Fruit fly (Drosophila melanogaster) whole organism, embryonic: Measurements from ENCODE around the gene CG3630.
A peak's percentile ranks its signal among the peaks of the same experiment; 100 is the strongest.

Experiments used
- Aef1 ChIP-seq: fragments of 200-800 bp; sonication (Bioruptor generic); IDR thresholded peaks from 3 replicates; pipeline ENCODE4 v1.3.6; 2022; ENCODE audit warnings: missing biosample characterization, missing genetic modification characterization
- B-H1 ChIP-seq: fragments of 200-800 bp; sonication (Bioruptor generic); IDR thresholded peaks from 3 replicates; pipeline ENCODE4 v1.3.6; 2022; ENCODE audit warnings: missing biosample characterization, missing genetic modification characterization
- CG10209 ChIP-seq: fragments of 200-800 bp; sonication (Bioruptor generic); optimal IDR thresholded peaks from 3 replicates; lab custom pipeline; 2017; ENCODE audit warnings: missing biosample characterization, mild to moderate bottlenecking, missing genetic modification characterization, missing genetic modification reagents
- CG10543 ChIP-seq: fragments of 200-800 bp; sonication (Bioruptor generic); optimal IDR thresholded peaks from 3 replicates; lab custom pipeline; 2017; ENCODE audit warnings: missing biosample characterization, mild to moderate bottlenecking, missing genetic modification characterization, moderate library complexity
- CG10565 ChIP-seq: fragments of 200-800 bp; sonication (Bioruptor generic); optimal IDR thresholded peaks from 3 replicates; lab custom pipeline; 2016; ENCODE audit warnings: missing biosample characterization, mild to moderate bottlenecking, missing genetic modification characterization
- CG10979 ChIP-seq: fragments of 200-800 bp; sonication (Bioruptor generic); optimal IDR thresholded peaks from 2 replicates; lab custom pipeline; 2018; ENCODE audit warnings: missing biosample characterization, mild to moderate bottlenecking, missing genetic modification characterization, moderate library complexity
- CG12155 ChIP-seq: fragments of 200-800 bp; sonication (Bioruptor generic); optimal IDR thresholded peaks from 3 replicates; lab custom pipeline; 2016; ENCODE audit warnings: missing biosample characterization, missing genetic modification characterization
- CG13624 ChIP-seq: fragments of 200-800 bp; sonication (Bioruptor generic); optimal IDR thresholded peaks from 2 replicates; lab custom pipeline; 2016; ENCODE audit warnings: missing biosample characterization, missing genetic modification characterization
- CG17186 ChIP-seq: fragments of 200-800 bp; sonication (Bioruptor generic); optimal IDR thresholded peaks from 3 replicates; lab custom pipeline; 2017; ENCODE audit warnings: missing biosample characterization, missing genetic modification reagents, missing genetic modification characterization
- CG3726 ChIP-seq: fragments of 200-800 bp; sonication (Bioruptor generic); IDR thresholded peaks from 3 replicates; pipeline ENCODE4, ENCODE4 v1.3.6; 2022; ENCODE audit warnings: missing biosample characterization, missing genetic modification characterization
- CG3838 ChIP-seq: fragments of 200-800 bp; sonication (Bioruptor generic); optimal IDR thresholded peaks from 3 replicates; lab custom pipeline; 2016; ENCODE audit warnings: missing biosample characterization, missing genetic modification characterization
- CG3847 ChIP-seq: fragments of 200-800 bp; sonication (Bioruptor generic); IDR thresholded peaks from 2 replicates; pipeline ENCODE4 v1.3.6; 2022; ENCODE audit warnings: missing biosample characterization, missing genetic modification characterization
- CG42726 ChIP-seq: fragments of 200-800 bp; sonication (Bioruptor generic); IDR thresholded peaks from 2 replicates; pipeline ENCODE4 v1.3.6; 2022; ENCODE audit warnings: missing biosample characterization, missing genetic modification characterization; ENCODE audit not compliant: partially characterized antibody
- CG5953 ChIP-seq: fragments of 200-800 bp; sonication (Bioruptor generic); IDR thresholded peaks from 2 replicates; pipeline ENCODE4 v1.3.6; 2022; ENCODE audit warnings: missing biosample characterization, missing genetic modification characterization
- CG8765 ChIP-seq: fragments of 200-800 bp; sonication (Bioruptor generic); IDR thresholded peaks from 2 replicates; pipeline ENCODE4 v1.3.6; 2022; ENCODE audit warnings: missing biosample characterization, missing genetic modification characterization
- CG8924 ChIP-seq: fragments of 200-800 bp; optimal IDR thresholded peaks from 3 replicates; lab custom pipeline; 2019; ENCODE audit warnings: missing biosample characterization, mild to moderate bottlenecking, missing genetic modification characterization, moderate library complexity
- CG8944 ChIP-seq: fragments of 200-800 bp; sonication (Bioruptor generic); optimal IDR thresholded peaks from 3 replicates; lab custom pipeline; 2016; ENCODE audit warnings: missing biosample characterization, missing genetic modification characterization
- D19A ChIP-seq: fragments of 200-800 bp; optimal IDR thresholded peaks from 3 replicates; lab custom pipeline; 2019; ENCODE audit warnings: missing biosample characterization, mild to moderate bottlenecking, missing genetic modification characterization, moderate library complexity
- Dbx ChIP-seq: fragments of 200-800 bp; sonication (Bioruptor generic); IDR thresholded peaks from 3 replicates; pipeline ENCODE4 v1.3.6; 2022; ENCODE audit warnings: missing biosample characterization, missing genetic modification characterization
- Dip2 ChIP-seq: fragments of 200-800 bp; sonication (Bioruptor generic); IDR thresholded peaks from 2 replicates; pipeline ENCODE4 v1.3.6; 2022; ENCODE audit warnings: missing biosample characterization, missing genetic modification characterization
- Dll ChIP-seq: fragments of 200-800 bp; sonication (Bioruptor generic); IDR thresholded peaks from 4 replicates; pipeline ENCODE4 v1.3.6; 2022; ENCODE audit warnings: missing biosample characterization, missing genetic modification characterization; ENCODE audit not compliant: partially characterized antibody
- Elba2 ChIP-seq: fragments of 200-800 bp; sonication (Bioruptor generic); optimal IDR thresholded peaks from 3 replicates; lab custom pipeline; 2016; ENCODE audit warnings: missing biosample characterization, missing genetic modification characterization
- HHEX ChIP-seq: fragments of 200-800 bp; sonication (Bioruptor generic); optimal IDR thresholded peaks from 3 replicates; lab custom pipeline; 2017; ENCODE audit warnings: missing biosample characterization, mild to moderate bottlenecking, missing genetic modification characterization, missing genetic modification reagents
- Hr39 ChIP-seq: fragments of >200 bp; optimal IDR thresholded peaks from 2 replicates; lab custom pipeline; 2017
- Hsf ChIP-seq: fragments of 200-800 bp; sonication (Bioruptor generic); optimal IDR thresholded peaks from 3 replicates; lab custom pipeline; 2016; ENCODE audit warnings: missing biosample characterization, missing genetic modification characterization
- MESR4 ChIP-seq: fragments of 200-800 bp; sonication (Bioruptor generic); optimal IDR thresholded peaks from 2 replicates; lab custom pipeline; 2018; ENCODE audit warnings: missing biosample characterization, mild to moderate bottlenecking, missing genetic modification characterization, moderate library complexity
- Optix ChIP-seq: fragments of 200-800 bp; sonication (Bioruptor generic); IDR thresholded peaks from 3 replicates; pipeline ENCODE4 v1.3.6; 2022; ENCODE audit warnings: missing biosample characterization, missing genetic modification characterization
- Ptx1 ChIP-seq: fragments of 200-800 bp; sonication (Bioruptor generic); IDR thresholded peaks from 2 replicates; pipeline ENCODE4 v1.3.6; 2022; ENCODE audit warnings: missing biosample characterization, missing genetic modification characterization
- Rfx ChIP-seq: fragments of 200-800 bp; sonication (Bioruptor generic); IDR thresholded peaks from 2 replicates; pipeline ENCODE4 v1.3.6; 2022; ENCODE audit warnings: missing biosample characterization, missing genetic modification characterization
- Rx ChIP-seq: fragments of 200-800 bp; sonication (Bioruptor generic); IDR thresholded peaks from 2 replicates; pipeline ENCODE4 v1.3.6; 2022; ENCODE audit warnings: missing biosample characterization, missing genetic modification characterization
- Sin3A ChIP-seq: fragments of >200 bp; optimal IDR thresholded peaks from 2 replicates; lab custom pipeline; 2018
- ab ChIP-seq: fragments of 200-800 bp; sonication (Bioruptor generic); optimal IDR thresholded peaks from 2 replicates; lab custom pipeline; 2016; ENCODE audit warnings: missing biosample characterization, missing genetic modification characterization
- abd-A ChIP-seq: fragments of 200-800 bp; sonication (Bioruptor generic); optimal IDR thresholded peaks from 3 replicates; lab custom pipeline; 2019; ENCODE audit warnings: missing biosample characterization, mild to moderate bottlenecking, missing genetic modification characterization, moderate library complexity
- az2 ChIP-seq: fragments of 200-800 bp; sonication (Bioruptor generic); optimal IDR thresholded peaks from 3 replicates; lab custom pipeline; 2016; ENCODE audit warnings: missing biosample characterization, missing genetic modification characterization
- cas ChIP-seq: fragments of 200-800 bp; sonication (Bioruptor generic); IDR thresholded peaks from 2 replicates; pipeline ENCODE4 v1.3.6; 2022; ENCODE audit warnings: missing biosample characterization, missing genetic modification characterization
- crc ChIP-seq: fragments of 200-800 bp; sonication (Bioruptor generic); optimal IDR thresholded peaks from 2 replicates; lab custom pipeline; 2016; ENCODE audit warnings: missing biosample characterization, missing genetic modification characterization
- crol ChIP-seq: fragments of 200-800 bp; sonication (Bioruptor generic); IDR thresholded peaks from 2 replicates; pipeline ENCODE4 v1.3.6; 2022; ENCODE audit warnings: missing biosample characterization, missing genetic modification characterization
- eve ChIP-seq, 2 experiments: fragments of >200 bp; optimal IDR thresholded peaks; 2 replicates each; lab custom pipeline; 2017; ENCODE audit warnings: missing biosample characterization in 2 of 2, missing genetic modification characterization in 2 of 2
- fd64A ChIP-seq: fragments of 200-800 bp; sonication (Bioruptor generic); optimal IDR thresholded peaks from 3 replicates; lab custom pipeline; 2018; ENCODE audit warnings: missing biosample characterization, mild to moderate bottlenecking, missing genetic modification characterization
- gsb-n ChIP-seq: fragments of 200-800 bp; sonication (Bioruptor generic); optimal IDR thresholded peaks from 3 replicates; lab custom pipeline; 2018; ENCODE audit warnings: missing biosample characterization, mild to moderate bottlenecking, missing genetic modification characterization
- gt ChIP-seq: fragments of 200-800 bp; sonication (Bioruptor generic); IDR thresholded peaks from 2 replicates; pipeline ENCODE4 v1.3.6; 2022; ENCODE audit warnings: missing biosample characterization, missing genetic modification characterization
- kah ChIP-seq: fragments of 200-800 bp; sonication (Bioruptor generic); optimal IDR thresholded peaks from 2 replicates; lab custom pipeline; 2018; ENCODE audit warnings: missing biosample characterization, mild to moderate bottlenecking, missing genetic modification characterization
- kay ChIP-seq: fragments of 200-800 bp; sonication (Bioruptor generic); optimal IDR thresholded peaks from 2 replicates; lab custom pipeline; 2016; ENCODE audit warnings: missing biosample characterization, missing genetic modification characterization
- row ChIP-seq: fragments of 200-800 bp; sonication (Bioruptor generic); IDR thresholded peaks from 3 replicates; pipeline ENCODE4 v1.3.6; 2022; ENCODE audit warnings: missing biosample characterization, missing genetic modification characterization
- sens-2 ChIP-seq: fragments of 200-800 bp; sonication (Bioruptor generic); IDR thresholded peaks from 2 replicates; pipeline ENCODE4 v1.3.6; 2022; ENCODE audit warnings: missing biosample characterization, missing genetic modification characterization
- so ChIP-seq: fragments of 200-800 bp; sonication (Bioruptor generic); IDR thresholded peaks from 3 replicates; pipeline ENCODE4 v1.3.6; 2022; ENCODE audit warnings: missing biosample characterization, missing genetic modification characterization
- sqz ChIP-seq: fragments of 200-800 bp; sonication (Bioruptor generic); optimal IDR thresholded peaks from 3 replicates; lab custom pipeline; 2018; ENCODE audit warnings: missing biosample characterization, mild to moderate bottlenecking, missing genetic modification characterization
- tll ChIP-seq, 2 experiments: fragments of 200-800 bp in 1 of 2; fragments of >200 bp in 1 of 2; sonication (Bioruptor generic) in 1 of 2; optimal IDR thresholded peaks; 2 replicates each; lab custom pipeline; 2017 to 2019; ENCODE audit warnings: missing biosample characterization in 2 of 2, missing genetic modification characterization in 2 of 2, mild to moderate bottlenecking in 1 of 2, moderate library complexity in 1 of 2
- vfl ChIP-seq: fragments of 200-800 bp; sonication (Bioruptor generic); optimal IDR thresholded peaks from 2 replicates; lab custom pipeline; 2016; ENCODE audit warnings: missing biosample characterization, missing genetic modification characterization
- vnd ChIP-seq: fragments of 200-800 bp; sonication (Bioruptor generic); IDR thresholded peaks from 3 replicates; pipeline ENCODE4 v1.3.6; 2022; ENCODE audit warnings: missing biosample characterization, missing genetic modification characterization; ENCODE audit not compliant: partially characterized antibody
- zen ChIP-seq: fragments of 200-800 bp; sonication (Bioruptor generic); optimal IDR thresholded peaks from 3 replicates; lab custom pipeline; 2018; ENCODE audit warnings: missing biosample characterization, mild to moderate bottlenecking, missing genetic modification characterization, moderate library complexity

CG3630 gene

DNA sequence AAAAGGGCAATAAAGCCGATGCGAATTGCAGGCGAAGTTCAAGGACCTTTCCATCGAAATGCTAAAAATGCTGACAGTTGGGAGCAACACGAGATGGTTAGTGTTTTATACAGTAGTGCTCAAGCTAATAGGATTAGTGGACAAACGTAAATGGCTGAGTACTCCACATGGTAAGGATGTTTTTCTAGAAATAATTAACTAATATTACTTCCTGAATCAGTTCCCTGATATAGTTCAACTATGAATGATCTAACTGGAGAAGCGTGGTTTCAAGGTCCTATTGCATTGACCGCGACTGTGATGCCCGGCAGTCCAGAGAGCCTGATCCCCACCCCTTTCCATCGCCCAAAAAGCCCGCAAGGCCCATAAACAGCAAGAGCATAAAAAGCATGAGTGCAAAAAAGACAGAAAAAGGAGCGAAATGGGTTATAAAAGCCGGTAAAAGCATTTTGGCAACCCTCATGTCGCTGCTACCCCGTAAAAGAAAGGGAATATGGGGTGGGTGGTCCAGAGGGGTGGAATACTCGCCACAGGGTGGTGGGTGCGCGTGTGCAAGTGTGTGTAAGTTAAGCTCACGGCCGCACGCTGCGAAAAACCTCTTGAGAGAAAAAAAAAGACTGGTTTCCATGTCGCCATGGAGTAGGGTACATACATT lies 27.6 kb upstream of the CG3630 start (continued):
- TF ChIP-seq crol (GFP tag; lab: Robert Waterston, UW) (no peak), cas (GFP tag; lab: Robert Waterston, UW) (no peak), az2 (GFP tag; lab: Kevin White, UChicago) (peak; percentile 65), row (GFP tag; lab: Robert Waterston, UW) (peak; percentile 74), Aef1 (GFP tag; lab: Robert Waterston, UW) (peak; percentile 29; the same call in 2 of the 3 replicates), kah (GFP tag; lab: Kevin White, UChicago) (peak; percentile 32), CG5953 (GFP tag; lab: Robert Waterston, UW) (no peak), Hr39 (lab: Kevin White, UChicago) (no peak), CG8944 (GFP tag; lab: Kevin White, UChicago) (peak; percentile 55), D19A (tag; lab: Kevin White, UChicago) (peak; percentile 68), vfl (GFP tag; lab: Kevin White, UChicago) (no peak), CG17186 (GFP tag; lab: Kevin White, UChicago) (peak; percentile 25), HHEX (GFP tag; lab: Kevin White, UChicago) (peak; percentile 68), CG8765 (0 out of 2 replicates have a peak, but pooled peaks have one; percentile 60), crc (GFP tag; lab: Kevin White, UChicago) (peak; percentile 54), Dbx (no peak), CG13624 (GFP tag; lab: Kevin White, UChicago) (peak; percentile 28), Sin3A (no peak), B-H1 (peak; percentile 21; the same call in 2 of the 3 replicates), eve (GFP tag; optimal IDR thresholded peaks at IDR 0.05; lab: Kevin White, UChicago) (no peak), tll (GFP tag; optimal IDR thresholded peaks at IDR 0.05; lab: Kevin White, UChicago) (no peak), CG3847 (GFP tag; lab: Robert Waterston, UW) (0 out of 2 replicates have a peak, but pooled peaks have one; percentile 8), CG12155 (GFP tag; lab: Kevin White, UChicago) (peak; percentile 42), Optix (GFP tag; lab: Robert Waterston, UW) (peak; percentile 62; the same call in 2 of the 3 replicates), CG10209 (GFP tag; lab: Kevin White, UChicago) (peak; percentile 58), zen (peak; percentile 39), gt (GFP tag; lab: Robert Waterston, UW) (no peak), Elba2 (GFP tag; lab: Kevin White, UChicago) (no peak), MESR4 (no peak), Ptx1 (peak; percentile 68), Rx (GFP tag; lab: Robert Waterston, UW) (peak; percentile 53; the same call in 1 of the 2 replicates), Dll (GFP tag; lab: Robert Waterston, UW) (no peak), CG3838 (GFP tag; lab: Kevin White, UChicago) (no peak), gsb-n (tag; lab: Kevin White, UChicago) (peak; percentile 41), sens-2 (GFP tag; lab: Robert Waterston, UW) (no peak), so (GFP tag; lab: Robert Waterston, UW) (0 out of 3 replicates have a peak, but pooled peaks have one; percentile 35), kay (peak; percentile 12), CG10979 (tag; lab: Kevin White, UChicago) (peak; percentile 81), abd-A (tag; lab: Kevin White, UChicago) (peak; percentile 70), CG42726 (GFP tag; lab: Robert Waterston, UW) (no peak), CG8924 (tag; lab: Kevin White, UChicago) (peak; percentile 76), sqz (no peak), ab (GFP tag; lab: Kevin White, UChicago) (no peak), vnd (GFP tag; lab: Robert Waterston, UW) (no peak), Hsf (GFP tag; lab: Kevin White, UChicago) (peak; percentile 65), CG10543 (no peak), fd64A (peak; percentile 36), CG3726 (GFP tag; lab: Robert Waterston, UW) (no peak), Dip2 (GFP tag; lab: Robert Waterston, UW) (no peak), CG10565 (GFP tag; lab: Kevin White, UChicago) (no peak), Rfx (GFP tag; lab: Robert Waterston, UW) (peak; percentile 39)
